Worm (Caenorhabditis elegans): ENCODE data around the gene srd-19.

ce11 chrV:13416076-13416475, 12.5 kb downstream of the srd-19 start:
- no peak for TF ChIP-seq nhr-76 (tag; optimal IDR thresholded peaks at IDR 0.05)
- no peak for TF ChIP-seq nhr-12 (tag; optimal IDR thresholded peaks at IDR 0.05)
- TF ChIP-seq tbx-8 (GFP tag; optimal IDR thresholded peaks at IDR 0.05): no peak
- no peak for TF ChIP-seq snpc-4 (tag; optimal IDR thresholded peaks at IDR 0.05)
- no peak for TF ChIP-seq elt-1 (tag; optimal IDR thresholded peaks at IDR 0.05; ENCODE audit: borderline replicate concordance, insufficient read depth)
